Worm (Caenorhabditis elegans): Measurements from ENCODE around the gene Y17G9A.3.

- TF ChIP-seq ama-1 (optimal IDR thresholded peaks at IDR 0.05) (no peak), scrt-1 (GFP tag; IDR thresholded peaks at IDR 0.05) (no peak), ceh-36 (tag; optimal IDR thresholded peaks at IDR 0.05) (no peak), B0310.2 (tag; optimal IDR thresholded peaks at IDR 0.05) (no peak), ets-7 (tag; optimal IDR thresholded peaks at IDR 0.05) (no peak), hmbx-1 (tag; optimal IDR thresholded peaks at IDR 0.05) (no peak), hnd-1 (tag; optimal IDR thresholded peaks at IDR 0.05) (no peak), flt-1 (GFP tag; IDR thresholded peaks at IDR 0.05) (no peak)
These were observed 44.3 kb downstream of the Y17G9A.3 start, which contains the start of gene srw-94 for ce11 chrIV:4814185-4814584.

Measured in whole organism, early embryonic.